Fruit fly (Drosophila melanogaster) whole organism, embryonic: ENCODE data around the gene CG14805.
A peak's percentile ranks its signal among the peaks of the same experiment; 100 is the strongest.

Source experiments
- Asciz ChIP-seq: fragments of 200-800 bp; sonication (Bioruptor generic); optimal IDR thresholded peaks from 2 replicates; lab custom pipeline; 2017; ENCODE audit warnings: missing biosample characterization, mild to moderate bottlenecking, missing genetic modification characterization, missing genetic modification reagents
- BEAF-32 ChIP-seq: fragments of 200-800 bp; sonication (Bioruptor generic); optimal IDR thresholded peaks from 3 replicates; lab custom pipeline; 2017; ENCODE audit warnings: missing biosample characterization, missing genetic modification characterization, mild to moderate bottlenecking, moderate library complexity, missing genetic modification reagents
- CG12659 ChIP-seq: fragments of 200-800 bp; sonication (Bioruptor generic); optimal IDR thresholded peaks from 3 replicates; lab custom pipeline; 2017; ENCODE audit warnings: mild to moderate bottlenecking, missing biosample characterization, missing genetic modification reagents, missing genetic modification characterization
- CG14860 ChIP-seq: fragments of 200-800 bp; sonication (Bioruptor generic); IDR thresholded peaks from 3 replicates; pipeline ENCODE4 v1.3.6; 2022; ENCODE audit warnings: missing biosample characterization, missing genetic modification characterization; ENCODE audit not compliant: partially characterized antibody
- CG1602 ChIP-seq: fragments of 200-800 bp; sonication (Bioruptor generic); optimal IDR thresholded peaks from 3 replicates; lab custom pipeline; 2016; ENCODE audit warnings: missing biosample characterization, missing genetic modification characterization
- CG17361 ChIP-seq: fragments of 200-800 bp; sonication (Bioruptor generic); IDR thresholded peaks from 3 replicates; pipeline ENCODE4 v1.3.6; 2022; ENCODE audit warnings: missing biosample characterization, missing genetic modification characterization
- CG18262 ChIP-seq: fragments of 200-800 bp; optimal IDR thresholded peaks from 3 replicates; lab custom pipeline; 2019; ENCODE audit warnings: missing biosample characterization, mild to moderate bottlenecking, missing genetic modification characterization, moderate library complexity
- CG2116 ChIP-seq: fragments of 200-800 bp; sonication (Bioruptor generic); optimal IDR thresholded peaks from 3 replicates; lab custom pipeline; 2018; ENCODE audit warnings: missing biosample characterization, mild to moderate bottlenecking, missing genetic modification characterization
- CG2120 ChIP-seq: fragments of 200-800 bp; sonication (Bioruptor generic); optimal IDR thresholded peaks from 3 replicates; lab custom pipeline; 2016; ENCODE audit warnings: missing biosample characterization, missing genetic modification characterization
- CG33557 ChIP-seq: fragments of 200-800 bp; sonication (Bioruptor generic); optimal IDR thresholded peaks from 2 replicates; lab custom pipeline; 2019; ENCODE audit warnings: missing biosample characterization, mild to moderate bottlenecking, missing genetic modification characterization, moderate library complexity
- CG34376 ChIP-seq: fragments of 200-800 bp; sonication (Bioruptor generic); optimal IDR thresholded peaks from 2 replicates; lab custom pipeline; 2018; ENCODE audit warnings: missing biosample characterization, mild to moderate bottlenecking, missing genetic modification characterization
- CG4617 ChIP-seq: fragments of 200-800 bp; sonication (Bioruptor generic); optimal IDR thresholded peaks from 3 replicates; lab custom pipeline; 2016; ENCODE audit warnings: missing biosample characterization, missing genetic modification characterization, borderline replicate concordance
- CG6683 ChIP-seq: fragments of 200-800 bp; sonication (Bioruptor generic); optimal IDR thresholded peaks from 2 replicates; lab custom pipeline; 2017; ENCODE audit warnings: missing biosample characterization, mild to moderate bottlenecking, missing genetic modification characterization, missing genetic modification reagents
- CG7357 ChIP-seq: fragments of 200-800 bp; sonication (Bioruptor generic); IDR thresholded peaks from 3 replicates; pipeline ENCODE4 v1.3.6; 2022; ENCODE audit warnings: missing biosample characterization, missing genetic modification characterization
- CG9215 ChIP-seq: fragments of 200-800 bp; sonication (Bioruptor generic); IDR thresholded peaks from 2 replicates; pipeline ENCODE4 v1.3.6; 2022; ENCODE audit warnings: missing biosample characterization, missing genetic modification characterization
- CG9609 ChIP-seq: fragments of 200-800 bp; sonication (Bioruptor generic); optimal IDR thresholded peaks from 3 replicates; lab custom pipeline; 2016; ENCODE audit warnings: missing biosample characterization, missing genetic modification characterization
- CG9797 ChIP-seq: fragments of 200-800 bp; sonication (Bioruptor generic); optimal IDR thresholded peaks from 3 replicates; lab custom pipeline; 2018; ENCODE audit warnings: missing biosample characterization, mild to moderate bottlenecking, missing genetic modification characterization
- CG9932 ChIP-seq: fragments of 200-800 bp; sonication (Bioruptor generic); IDR thresholded peaks from 2 replicates; pipeline ENCODE4 v1.3.6; 2022; ENCODE audit warnings: missing biosample characterization, missing genetic modification characterization
- Dll ChIP-seq: fragments of 200-800 bp; sonication (Bioruptor generic); IDR thresholded peaks from 4 replicates; pipeline ENCODE4 v1.3.6; 2022; ENCODE audit warnings: missing biosample characterization, missing genetic modification characterization; ENCODE audit not compliant: partially characterized antibody
- E2f2 ChIP-seq: fragments of 200-800 bp; sonication (Bioruptor generic); IDR thresholded peaks from 2 replicates; pipeline ENCODE4 v1.3.6; 2022; ENCODE audit warnings: missing biosample characterization, missing genetic modification characterization
- Fer3 ChIP-seq: fragments of 200-800 bp; sonication (Bioruptor generic); optimal IDR thresholded peaks from 2 replicates; lab custom pipeline; 2018; ENCODE audit warnings: missing biosample characterization, mild to moderate bottlenecking, missing genetic modification characterization, moderate library complexity
- Mad ChIP-seq: fragments of 200-800 bp; sonication (Bioruptor generic); optimal IDR thresholded peaks from 2 replicates; lab custom pipeline; 2016; ENCODE audit warnings: missing biosample characterization, missing genetic modification characterization
- Nf-YC ChIP-seq: fragments of 200-800 bp; optimal IDR thresholded peaks from 3 replicates; lab custom pipeline; 2019; ENCODE audit warnings: missing biosample characterization, mild to moderate bottlenecking, missing genetic modification characterization, moderate library complexity
- Rfx ChIP-seq: fragments of 200-800 bp; sonication (Bioruptor generic); IDR thresholded peaks from 2 replicates; pipeline ENCODE4 v1.3.6; 2022; ENCODE audit warnings: missing biosample characterization, missing genetic modification characterization
- Spps ChIP-seq: fragments of 200-800 bp; sonication (Bioruptor generic); optimal IDR thresholded peaks from 2 replicates; lab custom pipeline; 2018; ENCODE audit warnings: missing biosample characterization, mild to moderate bottlenecking, missing genetic modification characterization
- Sry-δ ChIP-seq: fragments of 200-800 bp; sonication (Bioruptor generic); optimal IDR thresholded peaks from 2 replicates; lab custom pipeline; 2016; ENCODE audit warnings: missing biosample characterization, missing genetic modification characterization
- Xrp1 ChIP-seq: fragments of 200-800 bp; sonication (Bioruptor generic); IDR thresholded peaks from 2 replicates; pipeline ENCODE4 v1.3.6; 2022; ENCODE audit warnings: missing biosample characterization, missing genetic modification characterization
- amos ChIP-seq: fragments of 200-800 bp; sonication (Bioruptor generic); IDR thresholded peaks from 2 replicates; pipeline ENCODE4 v1.3.6; 2022; ENCODE audit warnings: missing biosample characterization, missing genetic modification characterization; ENCODE audit not compliant: partially characterized antibody
- cwo ChIP-seq: fragments of 200-800 bp; sonication (Bioruptor generic); optimal IDR thresholded peaks from 3 replicates; lab custom pipeline; 2017; ENCODE audit warnings: missing biosample characterization, missing genetic modification characterization, mild to moderate bottlenecking, moderate library complexity, missing genetic modification reagents
- dan ChIP-seq: fragments of 200-800 bp; sonication (Bioruptor generic); IDR thresholded peaks from 2 replicates; pipeline ENCODE4 v1.3.6; 2022; ENCODE audit warnings: missing biosample characterization, missing genetic modification characterization
- gce ChIP-seq: fragments of 200-800 bp; sonication (Bioruptor generic); IDR thresholded peaks from 3 replicates; pipeline ENCODE4 v1.3.6; 2022; ENCODE audit warnings: missing biosample characterization, missing genetic modification characterization
- gfzf ChIP-seq: fragments of 200-800 bp; sonication (Bioruptor generic); optimal IDR thresholded peaks from 2 replicates; lab custom pipeline; 2016; ENCODE audit warnings: missing biosample characterization, mild to moderate bottlenecking, missing genetic modification characterization, moderate library complexity
- grn ChIP-seq: fragments of 200-800 bp; sonication (Bioruptor generic); optimal IDR thresholded peaks from 3 replicates; lab custom pipeline; 2017; ENCODE audit warnings: missing biosample characterization, missing genetic modification characterization
- lab ChIP-seq: fragments of 200-800 bp; sonication (Bioruptor generic); optimal IDR thresholded peaks from 3 replicates; lab custom pipeline; 2017; ENCODE audit warnings: missing biosample characterization, missing genetic modification characterization, mild to moderate bottlenecking, moderate library complexity, missing genetic modification reagents
- lola ChIP-seq, 3 experiments: fragments of >200 bp in 2 of 3; fragments of 200-800 bp in 1 of 3; sonication (Bioruptor generic) in 1 of 3; optimal IDR thresholded peaks; 2 replicates each; lab custom pipeline; 2017 to 2019; ENCODE audit warnings: missing biosample characterization in 3 of 3, missing genetic modification characterization in 3 of 3, mild to moderate bottlenecking in 1 of 3, moderate library complexity in 1 of 3
- mam ChIP-seq: fragments of 200-800 bp; sonication (Bioruptor generic); optimal IDR thresholded peaks from 3 replicates; lab custom pipeline; 2016; ENCODE audit warnings: missing biosample characterization, missing genetic modification characterization
- phol ChIP-seq: fragments of 200-800 bp; sonication (Bioruptor generic); optimal IDR thresholded peaks from 3 replicates; lab custom pipeline; 2018; ENCODE audit warnings: missing biosample characterization, mild to moderate bottlenecking, missing genetic modification characterization, moderate library complexity
- shn ChIP-seq: fragments of 200-800 bp; sonication (Bioruptor generic); optimal IDR thresholded peaks from 3 replicates; lab custom pipeline; 2016; ENCODE audit warnings: missing biosample characterization, missing genetic modification characterization
- slbo ChIP-seq: fragments of 200-800 bp; sonication (Bioruptor generic); IDR thresholded peaks from 2 replicates; pipeline ENCODE4 v1.3.6; 2022; ENCODE audit warnings: missing biosample characterization, missing genetic modification characterization
- stwl ChIP-seq: fragments of 200-800 bp; sonication (Bioruptor generic); optimal IDR thresholded peaks from 3 replicates; lab custom pipeline; 2018; ENCODE audit warnings: missing biosample characterization, mild to moderate bottlenecking, missing genetic modification characterization, moderate library complexity
- tgo ChIP-seq: fragments of 200-800 bp; sonication (Bioruptor generic); IDR thresholded peaks from 3 replicates; pipeline ENCODE4 v1.3.6; 2022; ENCODE audit warnings: missing biosample characterization, missing genetic modification characterization
- vvl ChIP-seq: fragments of 200-800 bp; sonication (Bioruptor generic); IDR thresholded peaks from 2 replicates; pipeline ENCODE4 v1.3.6; 2022; ENCODE audit warnings: missing biosample characterization, missing genetic modification characterization
- wdn ChIP-seq: fragments of 200-800 bp; sonication (Bioruptor generic); IDR thresholded peaks from 2 replicates; pipeline ENCODE4 v1.3.6; 2022; ENCODE audit warnings: missing biosample characterization, missing genetic modification characterization
- zen ChIP-seq: fragments of 200-800 bp; sonication (Bioruptor generic); optimal IDR thresholded peaks from 3 replicates; lab custom pipeline; 2018; ENCODE audit warnings: missing biosample characterization, mild to moderate bottlenecking, missing genetic modification characterization, moderate library complexity
- zfh1 ChIP-seq: fragments of 200-800 bp; sonication (Bioruptor generic); IDR thresholded peaks from 3 replicates; pipeline ENCODE4 v1.3.6; 2022; ENCODE audit warnings: missing biosample characterization, missing genetic modification characterization

CG14805 gene

dm6 chrX:1922765-1923501 lies 45.8 kb downstream of the CG14805 start, which contains the start of the genes eIF2Bepsilon and Ocrl (continued):
- TF ChIP-seq Mad (peak; percentile 4), dan (no peak), vvl (GFP tag; lab: Robert Waterston, UW) (peak; percentile 39; the same call in 1 of the 2 replicates), wdn (no peak), Rfx (0 out of 2 replicates have a peak, but pooled peaks have one; percentile 9), CG34376 (GFP tag; lab: Kevin White, UChicago) (peak; percentile 14), CG33557 (GFP tag; lab: Kevin White, UChicago) (no peak), Spps (peak; percentile 4), E2f2 (peak; percentile 46; the same call in 1 of the 2 replicates), zfh1 (no peak), zen (tag; lab: Kevin White, UChicago) (peak; percentile 56)

dm6 chrX:1927473-1928306 lies 50.6 kb downstream of the CG14805 start, which contains the start of gene CG11596:
CG11596 (plus strand) TSS chrX:1927683.
- no peak for TF ChIP-seq CG18262 (tag; lab: Kevin White, UChicago)
- TF ChIP-seq CG4617 (GFP tag; lab: Kevin White, UChicago) = peak; percentile 75
- peak; percentile 71 for TF ChIP-seq CG9797 (GFP tag; lab: Kevin White, UChicago)
- TF ChIP-seq zfh1 = 0 out of 3 replicates have a peak, but pooled peaks have one; percentile 23
- no peak for TF ChIP-seq CG7357 (GFP tag; lab: Robert Waterston, UW)
- 0 out of 4 replicates have a peak, but pooled peaks have one; percentile 15 for TF ChIP-seq Dll (GFP tag; lab: Robert Waterston, UW)
- TF ChIP-seq cwo (GFP tag; lab: Kevin White, UChicago) = peak; percentile 61
- TF ChIP-seq CG17361 (GFP tag; lab: Robert Waterston, UW) = 0 out of 3 replicates have a peak, but pooled peaks have one; percentile 28
- no peak for TF ChIP-seq CG6683
- TF ChIP-seq CG9609 (GFP tag; lab: Kevin White, UChicago) = no peak
- TF ChIP-seq mam (GFP tag; lab: Kevin White, UChicago) = peak; percentile 13
- TF ChIP-seq BEAF-32 = peak; percentile 51
- peak; percentile 28; the same call in 1 of the 2 replicates for TF ChIP-seq CG9215 (GFP tag; lab: Robert Waterston, UW)
- no peak for TF ChIP-seq lola (GFP tag; optimal IDR thresholded peaks at IDR 0.05; lab: Kevin White, UChicago)
- TF ChIP-seq gce = no peak
- peak; percentile 8 for TF ChIP-seq phol (tag; lab: Kevin White, UChicago)
- TF ChIP-seq CG9932 = peak; percentile 58
- peak; percentile 9 for TF ChIP-seq Fer3 (tag; lab: Kevin White, UChicago)
- peak; percentile 20 for TF ChIP-seq Nf-YC
- TF ChIP-seq Xrp1 = peak; percentile 13; the same call in 1 of the 2 replicates
- TF ChIP-seq shn (GFP tag; lab: Kevin White, UChicago) = peak; percentile 33
- peak; percentile 22; the same call in 1 of the 2 replicates for TF ChIP-seq vvl (GFP tag; lab: Robert Waterston, UW)
- peak; percentile 63 for TF ChIP-seq CG2116
- peak; percentile 30 for TF ChIP-seq stwl
- TF ChIP-seq grn = no peak
- TF ChIP-seq Sry-δ (GFP tag; lab: Kevin White, UChicago) = peak; percentile 34
- peak; percentile 47 for TF ChIP-seq CG2120
- no peak for TF ChIP-seq Asciz (GFP tag; lab: Kevin White, UChicago)
- no peak for TF ChIP-seq CG1602 (GFP tag; lab: Kevin White, UChicago)
- no peak for TF ChIP-seq slbo
- peak; percentile 23 for TF ChIP-seq CG12659 (GFP tag; lab: Kevin White, UChicago)
- peak; percentile 34; the same call in 1 of the 2 replicates for TF ChIP-seq amos (GFP tag; lab: Robert Waterston, UW)
- TF ChIP-seq CG14860 (GFP tag; lab: Robert Waterston, UW) = no peak
- TF ChIP-seq lab (GFP tag; lab: Kevin White, UChicago) = peak; percentile 26
- TF ChIP-seq gfzf = peak; percentile 82
- 0 out of 3 replicates have a peak, but pooled peaks have one; percentile 25 for TF ChIP-seq tgo (GFP tag; lab: Robert Waterston, UW)
